Fruit fly (Drosophila melanogaster): Measurements from ENCODE around the gene Tgs1.

Gene Tgs1

DNA sequence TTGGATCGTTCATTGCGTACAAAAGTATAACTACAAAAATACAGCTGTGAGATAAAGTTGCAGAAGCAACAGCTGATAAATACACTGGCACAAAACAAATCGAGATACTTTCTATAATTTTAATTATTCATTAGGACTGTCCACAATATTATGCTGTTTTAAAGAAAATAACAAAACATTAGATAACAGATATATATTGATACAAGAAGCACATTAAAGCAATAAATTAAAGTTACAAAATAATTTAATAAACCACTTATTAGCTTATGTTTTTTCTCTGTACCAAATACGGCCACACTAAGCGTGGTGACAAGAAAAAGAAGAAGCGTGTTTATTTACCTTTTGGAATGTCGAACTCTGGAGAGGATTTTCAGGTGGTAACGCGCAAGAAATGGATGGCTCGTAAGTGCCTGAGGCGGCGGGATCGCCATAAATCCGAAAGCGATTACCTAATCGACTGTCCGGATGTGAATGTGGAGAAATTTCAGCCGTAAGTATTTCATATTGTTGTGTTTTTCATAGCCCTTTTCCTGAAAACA, 35.0 kb upstream of the Tgs1 start, which contains the start of the genes CG7988 and CG7183 (continued):
- peak; percentile 74 for TF ChIP-seq CG6654 (GFP tag; optimal IDR thresholded peaks at IDR 0.05)
- peak; percentile 83 for TF ChIP-seq da (GFP tag; optimal IDR thresholded peaks at IDR 0.05)
- peak; percentile 99 for TF ChIP-seq CG6689 (GFP tag; IDR thresholded peaks at IDR 0.05)
- peak; percentile 93 for TF ChIP-seq CG2875 (GFP tag; optimal IDR thresholded peaks at IDR 0.05)
- TF ChIP-seq Bgb (GFP tag; IDR thresholded peaks at IDR 0.05; ENCODE audit: partially characterized antibody) = no peak
- peak; percentile 79 for TF ChIP-seq D19B (GFP tag; optimal IDR thresholded peaks at IDR 0.05)
- TF ChIP-seq CG16815 (GFP tag; optimal IDR thresholded peaks at IDR 0.05) = peak; percentile 97
- TF ChIP-seq Meics (GFP tag; optimal IDR thresholded peaks at IDR 0.05) = peak; percentile 95
- TF ChIP-seq Stat92E (GFP tag; optimal IDR thresholded peaks at IDR 0.05) = peak in 1 of 3 experiments; percentile 93
- peak; percentile 20; the same call in 1 of the 2 replicates for TF ChIP-seq unc-4 (GFP tag; IDR thresholded peaks at IDR 0.05; ENCODE audit: partially characterized antibody)
- peak; percentile 99 for TF ChIP-seq gcm (GFP tag; optimal IDR thresholded peaks at IDR 0.05)
- peak; percentile 99 for TF ChIP-seq CG11695 (GFP tag; IDR thresholded peaks at IDR 0.05)
- TF ChIP-seq Blimp-1 (GFP tag; optimal IDR thresholded peaks at IDR 0.05) = peak; percentile 97
- peak; percentile 89 for TF ChIP-seq Nf-YB (GFP tag; optimal IDR thresholded peaks at IDR 0.05)
- TF ChIP-seq zfh2 (GFP tag; optimal IDR thresholded peaks at IDR 0.05) = peak; percentile 91
- TF ChIP-seq MBD-R2 (GFP tag; IDR thresholded peaks at IDR 0.05) = peak; percentile 99
- TF ChIP-seq hb (GFP tag; IDR thresholded peaks at IDR 0.05; ENCODE audit: partially characterized antibody) = no peak
- peak; percentile 70 for TF ChIP-seq p53 (GFP tag; optimal IDR thresholded peaks at IDR 0.05)
- peak; percentile 99 for TF ChIP-seq zf30C (GFP tag; optimal IDR thresholded peaks at IDR 0.05)
- peak; percentile 87 for TF ChIP-seq aop (GFP tag; IDR thresholded peaks at IDR 0.05)
- TF ChIP-seq CG14667 (GFP tag; IDR thresholded peaks at IDR 0.05) = peak; percentile 99
- TF ChIP-seq HLH54F (GFP tag; optimal IDR thresholded peaks at IDR 0.05) = peak; percentile 94
- peak; percentile 87 for TF ChIP-seq CG4328 (GFP tag; optimal IDR thresholded peaks at IDR 0.05)
- TF ChIP-seq Gug (GFP tag; IDR thresholded peaks at IDR 0.05) = peak; percentile 95
- peak; percentile 85 for TF ChIP-seq CG15514 (GFP tag; optimal IDR thresholded peaks at IDR 0.05)
- peak; percentile 87 for TF ChIP-seq Mes4 (GFP tag; optimal IDR thresholded peaks at IDR 0.05)
- peak; percentile 98 for TF ChIP-seq CG6272 (GFP tag; IDR thresholded peaks at IDR 0.05)
- peak; percentile 84 for TF ChIP-seq CG10321 (GFP tag; IDR thresholded peaks at IDR 0.05)
- peak; percentile 84 for TF ChIP-seq CG6813 (GFP tag; optimal IDR thresholded peaks at IDR 0.05)
- TF ChIP-seq ssp (GFP tag; IDR thresholded peaks at IDR 0.05) = peak; percentile 95
- TF ChIP-seq CG17359 (tag; optimal IDR thresholded peaks at IDR 0.05) = peak; percentile 98
- TF ChIP-seq CG12942 (GFP tag; optimal IDR thresholded peaks at IDR 0.05) = peak; percentile 97
- peak; percentile 98 for TF ChIP-seq Oli (tag; optimal IDR thresholded peaks at IDR 0.05)
- peak; percentile 98 for TF ChIP-seq CG11247 (GFP tag; IDR thresholded peaks at IDR 0.05)
- peak; percentile 93 for TF ChIP-seq CG11696 (GFP tag; IDR thresholded peaks at IDR 0.05)
- peak; percentile 60 for TF ChIP-seq CG31365 (tag; optimal IDR thresholded peaks at IDR 0.05)
- peak; percentile 99 for TF ChIP-seq E2f1 (GFP tag; IDR thresholded peaks at IDR 0.05)
- peak; percentile 98 for TF ChIP-seq CG4617 (GFP tag; optimal IDR thresholded peaks at IDR 0.05; ENCODE audit: borderline replicate concordance)
- TF ChIP-seq pho (GFP tag; optimal IDR thresholded peaks at IDR 0.05) = peak; percentile 95
- TF ChIP-seq CG12104 (GFP tag; optimal IDR thresholded peaks at IDR 0.05) = peak; percentile 95
- TF ChIP-seq gcm2 (GFP tag; optimal IDR thresholded peaks at IDR 0.05) = peak; percentile 84
- TF ChIP-seq CG14860 (GFP tag; IDR thresholded peaks at IDR 0.05; ENCODE audit: partially characterized antibody) = no peak
- no peak for TF ChIP-seq cad (GFP tag; optimal IDR thresholded peaks at IDR 0.05)
- peak; percentile 38 for TF ChIP-seq BEAF-32 (GFP tag; optimal IDR thresholded peaks at IDR 0.05)
- peak; percentile 93 for TF ChIP-seq ems (GFP tag; optimal IDR thresholded peaks at IDR 0.05)
- TF ChIP-seq sc (optimal IDR thresholded peaks at IDR 0.05) = no peak
- TF ChIP-seq sc (GFP tag; optimal IDR thresholded peaks at IDR 0.05) = peak; percentile 97
- no peak for TF ChIP-seq h (optimal IDR thresholded peaks at IDR 0.05)
- TF ChIP-seq CG7963 (GFP tag; IDR thresholded peaks at IDR 0.05; ENCODE audit: partially characterized antibody) = no peak
- peak; percentile 98 for TF ChIP-seq CG2678 (tag; optimal IDR thresholded peaks at IDR 0.05)
